Worm (Caenorhabditis elegans): ENCODE measurements around the gene C01B9.4.

C01B9.4 gene

DNA sequence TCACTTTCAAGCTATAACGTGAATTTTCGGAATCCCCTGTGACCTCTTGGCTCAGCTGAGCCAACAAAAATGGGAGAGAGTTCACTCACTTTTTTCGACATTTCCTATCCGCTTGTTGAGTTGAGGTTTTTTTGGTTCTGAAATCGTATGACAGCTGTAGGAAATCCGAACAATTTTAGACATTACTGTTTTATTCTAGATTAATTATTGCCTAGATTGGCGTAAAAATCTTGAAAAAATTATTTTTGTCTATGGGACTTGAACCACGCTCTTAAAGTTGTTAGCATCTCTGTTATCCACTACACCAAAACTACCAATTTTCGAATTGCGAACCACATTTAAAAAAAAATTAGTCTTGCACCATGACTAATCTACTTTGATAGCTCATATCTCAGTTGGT lies at the start of gene C01B9.4:
Gene C01B9.4, minus strand, starts transcription at position 101 of the 400 bp plus-strand sequence.
- no peak for TF ChIP-seq sem-2 (GFP tag; optimal IDR thresholded peaks at IDR 0.05)
- TF ChIP-seq lin-32 (GFP tag; optimal IDR thresholded peaks at IDR 0.05) = no peak
- no peak for TF ChIP-seq tbx-8 (GFP tag; optimal IDR thresholded peaks at IDR 0.05)
- no peak for TF ChIP-seq unc-39 (tag; optimal IDR thresholded peaks at IDR 0.05)
- TF ChIP-seq snpc-4 (tag; optimal IDR thresholded peaks at IDR 0.05) = no peak
- no peak for TF ChIP-seq unc-120 (tag; optimal IDR thresholded peaks at IDR 0.05; ENCODE audit: poor library complexity, severe bottlenecking)
- no peak for TF ChIP-seq mls-2 (tag; optimal IDR thresholded peaks at IDR 0.05)
- TF ChIP-seq nhr-237 (tag; optimal IDR thresholded peaks at IDR 0.05) = no peak
- no peak for TF ChIP-seq ceh-39 (tag; optimal IDR thresholded peaks at IDR 0.05)
- TF ChIP-seq nhr-2 (tag; optimal IDR thresholded peaks at IDR 0.05) = no peak
- TF ChIP-seq zip-8 (tag; optimal IDR thresholded peaks at IDR 0.05) = no peak
- TF ChIP-seq flh-1 (GFP tag; optimal IDR thresholded peaks at IDR 0.05) = no peak
- no peak for TF ChIP-seq mab-5 (tag; optimal IDR thresholded peaks at IDR 0.05)
- TF ChIP-seq ztf-11 (tag; optimal IDR thresholded peaks at IDR 0.05) = no peak
- TF ChIP-seq sptf-1 (tag; optimal IDR thresholded peaks at IDR 0.05) = no peak
- no peak for TF ChIP-seq ceh-43 (GFP tag; optimal IDR thresholded peaks at IDR 0.05)
- no peak for TF ChIP-seq elt-1 (tag; optimal IDR thresholded peaks at IDR 0.05; ENCODE audit: borderline replicate concordance, insufficient read depth)

- TF ChIP-seq elt-1 (tag; optimal IDR thresholded peaks at IDR 0.05; ENCODE audit: borderline replicate concordance, insufficient read depth) = no peak
- TF ChIP-seq ceh-43 (GFP tag; optimal IDR thresholded peaks at IDR 0.05) = no peak
- no peak for TF ChIP-seq lin-13 (tag; optimal IDR thresholded peaks at IDR 0.05)
- no peak for TF ChIP-seq nhr-12 (tag; optimal IDR thresholded peaks at IDR 0.05)
- TF ChIP-seq ham-2 (GFP tag; optimal IDR thresholded peaks at IDR 0.05) = no peak
- no peak for TF ChIP-seq nhr-76 (tag; optimal IDR thresholded peaks at IDR 0.05)
- TF ChIP-seq unc-62 (GFP tag; optimal IDR thresholded peaks at IDR 0.05) = no peak
- TF ChIP-seq pha-4 (tag; optimal IDR thresholded peaks at IDR 0.05) = no peak
- TF ChIP-seq unc-39 (tag; optimal IDR thresholded peaks at IDR 0.05) = no peak
- TF ChIP-seq unc-120 (tag; optimal IDR thresholded peaks at IDR 0.05; ENCODE audit: poor library complexity, severe bottlenecking) = no peak
- TF ChIP-seq ces-1 (GFP tag; optimal IDR thresholded peaks at IDR 0.05) = no peak
- no peak for TF ChIP-seq sem-2 (GFP tag; optimal IDR thresholded peaks at IDR 0.05)
- no peak for TF ChIP-seq lin-32 (GFP tag; optimal IDR thresholded peaks at IDR 0.05)
- TF ChIP-seq flh-1 (GFP tag; optimal IDR thresholded peaks at IDR 0.05) = no peak
- no peak for TF ChIP-seq ceh-83 (GFP tag; optimal IDR thresholded peaks at IDR 0.05)
- no peak for TF ChIP-seq mep-1 (tag; optimal IDR thresholded peaks at IDR 0.05)
- no peak for TF ChIP-seq nhr-2 (tag; optimal IDR thresholded peaks at IDR 0.05)
- TF ChIP-seq snpc-4 (tag; optimal IDR thresholded peaks at IDR 0.05) = no peak
- no peak for TF ChIP-seq nhr-237 (tag; optimal IDR thresholded peaks at IDR 0.05)
- TF ChIP-seq tbx-8 (GFP tag; optimal IDR thresholded peaks at IDR 0.05) = no peak
These were observed 49.7 kb upstream of the C01B9.4 start, which contains the start of gene F08G2.5 for ce11 chrII:13833505-13833904. F08G2.5 (minus strand) TSS chrII:13833631.

DNA sequence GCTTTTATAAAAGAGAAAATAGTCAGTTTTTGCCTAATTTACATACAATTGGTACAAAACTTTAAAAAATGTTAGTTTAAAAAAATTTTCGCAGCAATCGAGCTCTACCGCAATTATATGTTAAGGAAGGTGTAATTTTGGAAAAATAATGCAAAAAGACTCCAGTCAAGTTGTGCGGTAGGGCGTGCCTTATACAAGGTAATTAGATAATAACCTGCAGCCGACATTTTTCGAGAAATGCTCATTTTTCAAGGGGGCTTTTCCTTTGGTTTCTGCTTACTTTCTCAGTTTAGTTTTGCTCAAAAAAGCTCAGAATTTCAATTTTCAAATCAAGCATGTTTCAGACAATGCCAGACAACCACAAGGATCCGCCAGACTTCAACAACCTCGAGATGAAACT lies 46.5 kb upstream of the C01B9.4 start, which contains the start of gene F08G2.4:
Gene F08G2.4, plus strand, starts transcription at position 348 of the 400 bp plus-strand sequence.
- TF ChIP-seq unc-39 (tag; optimal IDR thresholded peaks at IDR 0.05) (no peak), ceh-83 (GFP tag; optimal IDR thresholded peaks at IDR 0.05) (no peak), elt-1 (tag; optimal IDR thresholded peaks at IDR 0.05; ENCODE audit: borderline replicate concordance, insufficient read depth) (no peak), tbx-8 (GFP tag; optimal IDR thresholded peaks at IDR 0.05) (no peak), ces-1 (GFP tag; optimal IDR thresholded peaks at IDR 0.05) (peak; percentile 29), sptf-1 (tag; optimal IDR thresholded peaks at IDR 0.05) (no peak)

DNA sequence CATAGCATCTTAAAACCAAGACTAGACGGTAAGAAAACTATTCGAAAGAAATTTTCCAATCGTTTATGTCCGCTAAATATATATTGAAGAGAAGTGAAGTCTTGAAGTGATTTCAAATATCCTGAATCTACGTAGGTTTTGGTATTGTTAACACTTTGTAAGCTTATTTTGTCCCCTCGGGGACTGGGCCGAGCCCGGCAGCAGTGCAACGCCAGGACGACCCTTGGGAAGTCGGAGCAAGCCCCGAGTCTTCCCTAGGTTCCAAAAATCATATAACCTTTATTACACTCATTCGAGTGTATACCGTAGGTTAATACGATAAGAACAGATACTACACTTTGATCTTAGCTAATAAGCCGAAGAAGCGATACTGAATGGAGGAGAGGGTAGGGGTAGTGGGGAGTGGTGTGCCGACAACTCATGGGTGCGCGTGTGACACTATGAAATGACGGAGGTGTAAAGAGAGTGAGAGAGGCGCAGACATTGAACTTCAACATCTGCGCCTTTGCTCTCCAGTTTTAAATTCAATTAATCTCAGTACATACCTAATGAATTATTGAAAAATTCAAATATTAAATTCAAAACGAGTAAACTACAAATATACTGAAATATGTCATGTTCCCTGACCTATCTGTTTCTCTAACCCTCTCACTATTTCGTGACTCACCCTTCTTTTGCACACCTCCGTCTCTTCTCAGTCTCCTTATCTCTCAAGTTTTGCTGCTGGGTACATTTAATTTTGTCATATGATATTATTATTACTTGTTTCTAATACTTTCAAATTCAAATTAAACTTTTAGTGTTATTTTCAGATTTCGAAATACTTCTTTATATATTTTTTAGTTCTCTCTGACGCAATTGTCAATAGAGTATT lies 45.6 kb upstream of the C01B9.4 start:
- TF ChIP-seq ceh-83 (GFP tag; optimal IDR thresholded peaks at IDR 0.05) = peak; percentile 17
- TF ChIP-seq ces-1 (GFP tag; optimal IDR thresholded peaks at IDR 0.05) = peak; percentile 43
- peak; percentile 29 for TF ChIP-seq nhr-2 (tag; optimal IDR thresholded peaks at IDR 0.05)
- peak; percentile 13 for TF ChIP-seq ham-2 (GFP tag; optimal IDR thresholded peaks at IDR 0.05)
- TF ChIP-seq M03D4.4 (tag; optimal IDR thresholded peaks at IDR 0.05) = peak; percentile 18

DNA sequence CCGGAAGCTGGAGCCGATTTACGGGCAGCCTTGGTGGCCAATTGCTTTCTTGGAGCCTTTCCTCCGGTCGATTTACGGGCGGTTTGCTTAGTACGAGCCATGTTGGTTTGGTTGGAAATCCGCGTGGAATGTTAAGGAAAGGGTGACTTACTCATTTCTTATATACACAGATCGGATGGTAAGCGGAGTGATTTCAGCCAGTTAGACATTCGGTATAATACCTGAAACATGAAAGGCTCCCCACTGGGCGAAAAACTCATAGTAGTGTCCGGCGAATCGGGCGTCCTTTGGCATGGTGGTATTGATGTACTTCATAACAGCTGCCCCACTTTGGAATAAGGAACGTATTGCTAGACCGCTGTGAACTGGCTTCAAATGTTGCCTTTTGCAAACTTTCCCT lies 44.8 kb upstream of the C01B9.4 start, which contains the start of gene his-42:
Gene his-42, minus strand, starts transcription at position 101 of the 400 bp plus-strand sequence.
- TF ChIP-seq elt-3 (tag; optimal IDR thresholded peaks at IDR 0.05) (no peak), unc-120 (tag; optimal IDR thresholded peaks at IDR 0.05; ENCODE audit: poor library complexity, severe bottlenecking) (no peak), blmp-1 (tag; optimal IDR thresholded peaks at IDR 0.05) (no peak), nhr-28 (tag; optimal IDR thresholded peaks at IDR 0.05) (no peak), ces-1 (GFP tag; optimal IDR thresholded peaks at IDR 0.05) (no peak), unc-62 (GFP tag; optimal IDR thresholded peaks at IDR 0.05) (no peak), tbx-8 (GFP tag; optimal IDR thresholded peaks at IDR 0.05) (no peak), M03D4.4 (tag; optimal IDR thresholded peaks at IDR 0.05) (no peak), mls-2 (tag; optimal IDR thresholded peaks at IDR 0.05) (no peak), ceh-43 (GFP tag; optimal IDR thresholded peaks at IDR 0.05) (no peak), drap-1 (GFP tag; optimal IDR thresholded peaks at IDR 0.05) (no peak), nhr-76 (tag; optimal IDR thresholded peaks at IDR 0.05) (no peak), lin-13 (tag; optimal IDR thresholded peaks at IDR 0.05) (no peak), lsy-2 (tag; optimal IDR thresholded peaks at IDR 0.05) (no peak)

All from whole organism, mixed stage, embryonic.